Fruit fly (Drosophila melanogaster) whole organism: ENCODE results near the gene Tbc1d22.

Experiments used
- CG8478 ChIP-seq: fragments of >200 bp; optimal IDR thresholded peaks from 2 replicates; lab custom pipeline; 2018; ENCODE audit warnings: inconsistent platforms
- Dll ChIP-seq: fragments of >200 bp; optimal IDR thresholded peaks from 2 replicates; lab custom pipeline; 2017
- EcR ChIP-seq, 2 experiments: fragments of >200 bp; optimal IDR thresholded peaks; 2 replicates each; lab custom pipeline; 2017; ENCODE audit warnings: missing biosample characterization in 2 of 2, missing genetic modification characterization in 2 of 2, missing genetic modification reagents in 2 of 2
- pan ChIP-seq: fragments of >200 bp; optimal IDR thresholded peaks from 2 replicates; lab custom pipeline; 2017
- psq ChIP-seq: fragments of >200 bp; optimal IDR thresholded peaks from 2 replicates; lab custom pipeline; 2017
- usp ChIP-seq: fragments of >200 bp; optimal IDR thresholded peaks from 2 replicates; lab custom pipeline; 2017; ENCODE audit warnings: missing biosample characterization, missing genetic modification characterization, mixed read lengths

Gene Tbc1d22

DNA sequence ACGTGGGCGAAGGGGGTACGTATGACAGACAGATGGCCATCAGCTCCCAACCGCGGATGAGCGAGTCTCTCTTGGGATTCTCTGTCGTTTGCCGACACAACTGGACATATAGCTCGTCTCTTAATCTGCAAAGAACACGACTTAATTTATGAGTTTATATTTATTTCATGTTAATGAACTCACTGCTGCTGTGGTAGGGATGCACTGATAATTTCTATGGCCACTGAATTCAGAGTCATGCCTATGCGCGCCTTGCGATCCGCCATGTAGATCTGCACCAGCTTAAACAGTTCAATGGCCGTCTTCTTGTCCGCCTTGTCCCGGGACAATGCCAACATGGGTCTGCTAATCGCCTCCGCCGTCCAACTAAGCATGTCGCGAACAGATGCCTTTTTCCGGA is 17.0 kb upstream of the Tbc1d22 start:
- TF ChIP-seq psq (no peak), pan (lab: Kevin White, UChicago) (no peak), CG8478 (no peak), EcR (GFP tag; optimal IDR thresholded peaks at IDR 0.05; lab: Kevin White, UChicago) (no peak), Dll (no peak), usp (GFP tag; lab: Kevin White, UChicago) (no peak)

- TF ChIP-seq Dll (no peak), usp (GFP tag; lab: Kevin White, UChicago) (no peak), CG8478 (no peak), psq (no peak), pan (lab: Kevin White, UChicago) (no peak), EcR (GFP tag; optimal IDR thresholded peaks at IDR 0.05; lab: Kevin White, UChicago) (no peak)
Observed at dm6 chr3R:21089416-21089815, 12.6 kb upstream of the Tbc1d22 start.

DNA sequence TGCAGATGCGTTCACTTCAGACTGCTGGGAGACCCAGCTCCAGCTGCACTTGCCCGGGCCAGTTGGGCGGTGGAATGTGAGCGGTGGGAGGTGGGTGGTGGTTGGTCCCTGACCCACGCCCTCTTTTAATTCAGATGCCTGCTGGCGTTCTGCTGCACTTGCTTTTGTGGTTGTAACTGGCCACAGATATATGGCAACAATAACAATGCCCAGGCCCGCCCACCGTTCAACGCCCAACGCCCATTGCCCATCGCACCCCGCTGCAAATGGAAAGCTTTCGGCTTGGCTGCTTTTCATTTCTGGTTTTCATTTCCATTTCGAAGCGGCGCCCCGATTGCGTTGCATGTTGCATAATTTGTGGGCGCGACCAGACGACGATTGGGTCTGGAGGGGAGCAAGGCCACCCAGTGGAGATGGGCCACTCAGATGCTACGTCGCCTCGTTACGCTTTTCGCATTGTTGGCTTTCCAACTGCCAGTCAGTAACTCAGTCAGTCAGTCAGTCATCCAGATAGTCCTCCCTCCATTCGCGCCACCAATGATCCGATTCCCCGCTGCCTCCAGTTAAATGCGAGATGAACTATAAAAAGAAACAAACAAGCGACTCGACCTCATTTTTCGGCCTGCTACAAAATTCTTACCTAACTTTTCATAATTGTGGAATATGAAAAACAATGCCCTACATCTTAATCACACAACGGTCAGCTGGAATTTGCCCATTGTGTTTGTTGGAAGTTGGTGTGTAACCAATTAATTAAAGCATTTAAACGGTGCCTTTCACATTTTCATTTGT is 11.6 kb upstream of the Tbc1d22 start:
- no peak for TF ChIP-seq EcR (GFP tag; optimal IDR thresholded peaks at IDR 0.05; lab: Kevin White, UChicago)
- TF ChIP-seq Dll: no peak
- no peak for TF ChIP-seq usp (GFP tag; lab: Kevin White, UChicago)
- no peak for TF ChIP-seq CG8478
- TF ChIP-seq psq: no peak
- no peak for TF ChIP-seq pan (lab: Kevin White, UChicago)

dm6 chr3R:21091500-21091899 is 10.5 kb upstream of the Tbc1d22 start:
- TF ChIP-seq Dll (no peak), EcR (GFP tag; optimal IDR thresholded peaks at IDR 0.05; lab: Kevin White, UChicago) (no peak), pan (lab: Kevin White, UChicago) (no peak), psq (no peak), usp (GFP tag; lab: Kevin White, UChicago) (no peak), CG8478 (no peak)

DNA sequence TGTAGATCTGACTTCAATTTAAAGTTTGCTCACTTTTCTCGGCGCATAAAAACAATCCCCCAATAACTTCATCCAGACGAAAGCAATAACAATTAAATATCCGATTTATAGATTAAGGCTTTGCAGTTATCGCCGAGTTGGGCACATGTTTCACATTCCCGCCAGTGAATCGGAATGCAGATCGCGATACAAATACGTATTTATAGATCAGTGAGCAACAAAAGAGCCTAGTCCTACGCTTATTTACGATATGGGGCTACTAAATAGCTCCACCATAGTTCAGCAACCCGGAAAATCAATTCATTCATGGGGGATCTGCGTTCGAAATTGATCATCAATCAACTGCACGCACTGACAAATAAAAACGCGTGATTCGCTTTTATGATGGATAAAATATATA is 10.0 kb upstream of the Tbc1d22 start:
- TF ChIP-seq psq: no peak

- TF ChIP-seq psq (no peak), EcR (GFP tag; optimal IDR thresholded peaks at IDR 0.05; lab: Kevin White, UChicago) (no peak), CG8478 (no peak), usp (GFP tag; lab: Kevin White, UChicago) (no peak), Dll (no peak), pan (lab: Kevin White, UChicago) (no peak)
Observed at dm6 chr3R:21092829-21093228, 9.2 kb upstream of the Tbc1d22 start.

DNA sequence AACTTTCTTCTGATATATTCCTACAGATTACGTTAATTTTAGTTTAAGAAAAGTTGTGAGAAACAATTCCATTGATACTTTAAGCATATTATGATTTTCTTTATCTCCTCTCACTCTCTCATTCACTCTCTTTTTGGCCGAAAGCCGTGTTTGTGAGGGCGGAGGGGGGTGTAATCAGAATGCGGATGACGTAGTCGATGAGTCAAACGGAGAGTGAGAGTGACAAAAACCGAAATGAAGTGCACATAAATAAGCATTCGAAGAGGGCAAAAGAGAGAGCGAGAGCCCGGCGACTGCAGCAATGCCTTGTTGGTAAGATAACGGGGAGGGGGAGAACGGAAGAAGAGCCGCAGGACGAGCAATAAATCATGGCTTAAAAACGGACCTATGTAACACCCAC is 7.7 kb upstream of the Tbc1d22 start:
- TF ChIP-seq Dll: no peak
- TF ChIP-seq usp (GFP tag; lab: Kevin White, UChicago): no peak
- TF ChIP-seq psq: no peak
- no peak for TF ChIP-seq CG8478
- TF ChIP-seq EcR (GFP tag; optimal IDR thresholded peaks at IDR 0.05; lab: Kevin White, UChicago): no peak
- TF ChIP-seq pan (lab: Kevin White, UChicago): no peak

DNA sequence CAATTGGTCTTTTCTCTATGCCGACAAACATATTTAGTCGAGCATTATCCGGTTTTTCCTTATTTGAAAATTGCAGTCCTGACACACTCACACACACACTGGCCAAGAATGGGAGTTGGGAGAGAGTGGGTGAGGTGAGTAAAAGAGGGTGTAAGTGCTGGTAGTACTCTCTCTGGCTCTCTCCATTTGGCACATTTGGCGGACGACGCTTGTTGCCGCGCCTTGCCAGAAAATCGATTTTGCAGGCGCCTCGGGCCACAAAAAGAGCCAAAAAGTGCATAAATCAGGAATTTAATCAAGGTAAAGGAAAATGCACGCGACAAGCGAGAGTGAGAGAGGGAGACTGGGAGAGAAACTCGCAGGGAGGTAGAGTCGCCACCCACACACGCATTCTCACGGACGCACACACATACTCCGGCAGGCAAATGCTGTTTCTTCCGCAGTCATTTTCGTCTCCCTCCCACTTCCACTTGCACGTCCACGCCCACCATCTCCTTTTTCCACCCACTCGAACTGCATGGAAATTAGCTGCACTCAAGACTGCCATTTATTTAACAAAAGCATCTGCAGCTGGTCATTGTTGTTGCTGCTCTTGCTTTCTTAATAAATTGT is 5.4 kb upstream of the Tbc1d22 start:
- TF ChIP-seq pan (lab: Kevin White, UChicago) (no peak), Dll (no peak), psq (no peak), EcR (GFP tag; optimal IDR thresholded peaks at IDR 0.05; lab: Kevin White, UChicago) (no peak), CG8478 (no peak), usp (GFP tag; lab: Kevin White, UChicago) (no peak)

DNA sequence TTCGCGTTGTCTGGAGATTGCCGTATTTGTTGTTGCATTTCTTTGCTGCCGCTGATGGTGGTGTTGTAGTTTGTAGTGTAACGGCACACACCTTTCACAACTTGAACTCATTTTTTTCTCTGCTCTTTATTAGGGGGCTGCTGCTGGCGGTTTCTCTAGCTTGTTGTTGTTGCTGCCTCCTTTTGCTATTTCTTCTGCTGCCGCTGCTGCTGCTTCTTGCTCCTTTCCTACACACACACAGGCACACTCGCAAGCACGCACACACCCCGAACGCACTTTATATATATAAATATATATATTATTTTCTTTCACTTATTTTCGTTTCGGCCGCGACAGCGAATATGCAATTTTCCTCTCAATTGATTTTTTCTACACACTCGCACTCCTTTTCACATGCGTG is 4.8 kb upstream of the Tbc1d22 start:
- TF ChIP-seq usp (GFP tag; lab: Kevin White, UChicago) (no peak), CG8478 (no peak), psq (no peak), pan (lab: Kevin White, UChicago) (no peak)

DNA sequence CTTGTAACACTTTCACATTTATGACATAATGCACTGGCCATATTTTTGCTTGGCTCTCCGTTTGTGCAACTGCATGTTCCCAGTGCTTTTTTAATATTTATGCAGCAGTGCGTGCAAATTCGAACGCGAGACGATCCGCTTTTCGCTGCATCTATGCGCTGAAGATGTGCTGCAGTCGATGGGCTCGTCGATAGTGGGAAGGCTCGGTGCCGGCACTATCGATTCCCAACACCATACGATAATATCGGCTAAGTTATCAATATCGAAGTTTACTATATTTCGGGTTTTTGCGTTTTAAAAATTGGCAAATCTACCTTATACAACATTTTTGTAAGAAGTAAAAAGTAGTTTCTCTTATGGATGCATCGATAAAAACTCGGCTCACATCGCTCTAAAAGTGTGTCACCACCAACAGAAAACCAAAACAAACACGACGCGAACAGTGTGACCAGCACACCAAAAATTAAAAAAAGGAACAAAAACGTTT is 4.3 kb upstream of the Tbc1d22 start, which contains the start of gene RhoGAP93B:
Gene RhoGAP93B, minus strand, starts transcription at position 197 of the 487 bp plus-strand sequence.
- TF ChIP-seq psq: no peak
- no peak for TF ChIP-seq EcR (GFP tag; optimal IDR thresholded peaks at IDR 0.05; lab: Kevin White, UChicago)
- TF ChIP-seq pan (lab: Kevin White, UChicago): no peak
- TF ChIP-seq usp (GFP tag; lab: Kevin White, UChicago): no peak
- TF ChIP-seq Dll: no peak
- no peak for TF ChIP-seq CG8478

DNA sequence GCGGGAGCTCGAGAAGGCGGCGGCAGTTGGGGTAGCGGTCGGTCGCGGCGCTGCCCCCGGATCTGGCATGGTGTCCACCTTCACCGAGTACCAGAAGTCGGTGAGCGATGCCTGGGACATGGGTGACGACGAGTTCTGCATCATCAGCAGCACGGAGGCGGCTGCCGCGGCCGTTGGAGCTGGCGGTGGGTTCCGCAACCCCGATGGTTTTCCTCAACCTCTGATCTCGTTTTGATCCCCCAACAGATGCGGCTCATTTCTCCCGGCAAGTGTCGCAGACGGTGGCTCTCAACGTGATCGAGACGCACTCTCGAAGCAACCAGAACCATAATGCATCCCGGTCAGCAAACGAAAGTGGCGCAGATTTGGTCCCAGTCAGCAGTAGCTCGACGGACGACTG is 478 bp downstream of the Tbc1d22 start:
- TF ChIP-seq usp (GFP tag; lab: Kevin White, UChicago) (no peak), CG8478 (no peak), psq (no peak), pan (lab: Kevin White, UChicago) (no peak), EcR (GFP tag; optimal IDR thresholded peaks at IDR 0.05; lab: Kevin White, UChicago) (no peak), Dll (no peak)

- TF ChIP-seq psq (no peak), Dll (no peak), CG8478 (no peak), pan (lab: Kevin White, UChicago) (no peak)
Observed at dm6 chr3R:21107907-21108591, 6.0 kb downstream of the Tbc1d22 start, which contains the start of the genes Sec15 and rtet. TSS of gene Sec15 (minus strand) at chr3R:21107972. TSS of gene rtet (plus strand) at chr3R:21108446.
